Worm (Caenorhabditis elegans) whole organism, L2 larva: ENCODE results near the gene clc-10.

Experiments
- C34F6.9 ChIP-seq: fragments of 150-350 bp; optimal IDR thresholded peaks from 2 replicates; lab custom pipeline; 2014; ENCODE audit warnings: missing biosample characterization, missing genetic modification characterization
- F13H6.1 ChIP-seq: sonication (generic microtip); optimal IDR thresholded peaks from 2 replicates; lab custom pipeline; 2016; ENCODE audit warnings: missing genetic modification characterization, missing compliant biosample characterization
- ZK546.5 ChIP-seq: sonication (generic microtip); optimal IDR thresholded peaks from 2 replicates; lab custom pipeline; 2017; ENCODE audit warnings: missing biosample characterization, missing genetic modification characterization
- alr-1 ChIP-seq: fragments of 150-350 bp; optimal IDR thresholded peaks from 2 replicates; lab custom pipeline; 2014; ENCODE audit warnings: missing biosample characterization, missing genetic modification characterization
- ama-1 ChIP-seq: fragments of 150-350 bp; optimal IDR thresholded peaks from 2 replicates; lab custom pipeline; 2018; ENCODE audit warnings: inconsistent platforms
- blmp-1 ChIP-seq: sonication (generic microtip); optimal IDR thresholded peaks from 2 replicates; lab custom pipeline; 2017; ENCODE audit warnings: missing genetic modification characterization, mild to moderate bottlenecking, missing compliant biosample characterization, antibody characterized with exemption, moderate library complexity; ENCODE audit not compliant: insufficient read depth
- ceh-82 ChIP-seq: fragments of 150-350 bp; optimal IDR thresholded peaks from 2 replicates; lab custom pipeline; 2014; ENCODE audit warnings: missing biosample characterization, missing genetic modification characterization
- crh-2 ChIP-seq: sonication (generic microtip); optimal IDR thresholded peaks from 2 replicates; lab custom pipeline; 2017; ENCODE audit warnings: missing biosample characterization, missing genetic modification characterization
- dmd-4 ChIP-seq: sonication (generic microtip); optimal IDR thresholded peaks from 2 replicates; lab custom pipeline; 2017; ENCODE audit warnings: missing biosample characterization, missing genetic modification characterization
- egl-27 ChIP-seq: sonication (generic microtip); optimal IDR thresholded peaks from 3 replicates; lab custom pipeline; 2017; ENCODE audit warnings: missing biosample characterization, missing genetic modification reagents, missing genetic modification characterization
- fos-1 ChIP-seq: fragments of 150-350 bp; optimal IDR thresholded peaks from 2 replicates; lab custom pipeline; 2014; ENCODE audit warnings: missing biosample characterization, missing genetic modification characterization
- gmeb-1 ChIP-seq: fragments of 150-350 bp; optimal IDR thresholded peaks from 2 replicates; lab custom pipeline; 2014; ENCODE audit warnings: missing biosample characterization, missing genetic modification characterization
- lin-11 ChIP-seq: fragments of 150-350 bp; sonication (generic microtip); optimal IDR thresholded peaks from 2 replicates; lab custom pipeline; 2014; ENCODE audit warnings: missing biosample characterization, missing genetic modification characterization, inconsistent platforms, mixed read lengths
- lin-13 ChIP-seq: fragments of 150-350 bp; optimal IDR thresholded peaks from 2 replicates; lab custom pipeline; 2014; ENCODE audit warnings: missing biosample characterization, missing genetic modification reagents, missing genetic modification characterization
- lin-39 ChIP-seq: fragments of 150-350 bp; optimal IDR thresholded peaks from 2 replicates; lab custom pipeline; 2014; ENCODE audit warnings: missing biosample characterization, missing genetic modification reagents, missing genetic modification characterization
- lsy-2 ChIP-seq, 2 experiments: fragments of 150-350 bp in 1 of 2; sonication (generic microtip) in 1 of 2; optimal IDR thresholded peaks; 2 replicates each; lab custom pipeline; 2014 to 2017; ENCODE audit warnings: missing biosample characterization in 2 of 2, missing genetic modification characterization in 2 of 2
- mab-5 ChIP-seq: fragments of 150-350 bp; optimal IDR thresholded peaks from 2 replicates; lab custom pipeline; 2014; ENCODE audit warnings: missing biosample characterization, missing genetic modification characterization
- mbf-1 ChIP-seq: sonication (generic microtip); optimal IDR thresholded peaks from 2 replicates; lab custom pipeline; 2017; ENCODE audit warnings: missing biosample characterization, missing genetic modification characterization
- mdl-1 ChIP-seq, 2 experiments: fragments of 150-350 bp in 1 of 2; sonication (generic microtip) in 1 of 2; optimal IDR thresholded peaks; 2 replicates each; lab custom pipeline; 2017; ENCODE audit warnings: missing biosample characterization in 2 of 2, missing genetic modification characterization in 2 of 2
- nhr-12 ChIP-seq: fragments of 150-350 bp; optimal IDR thresholded peaks from 2 replicates; lab custom pipeline; 2014; ENCODE audit warnings: missing biosample characterization, missing genetic modification characterization
- nhr-129 ChIP-seq: fragments of 150-350 bp; optimal IDR thresholded peaks from 2 replicates; lab custom pipeline; 2014; ENCODE audit warnings: missing biosample characterization, missing genetic modification characterization
- nhr-21 ChIP-seq: fragments of 150-350 bp; optimal IDR thresholded peaks from 2 replicates; lab custom pipeline; 2014; ENCODE audit warnings: missing biosample characterization, missing genetic modification characterization
- nhr-23 ChIP-seq: fragments of 150-350 bp; optimal IDR thresholded peaks from 2 replicates; lab custom pipeline; 2014; ENCODE audit warnings: missing biosample characterization, missing genetic modification reagents, missing genetic modification characterization
- nhr-237 ChIP-seq: fragments of 150-350 bp; optimal IDR thresholded peaks from 2 replicates; lab custom pipeline; 2014; ENCODE audit warnings: missing biosample characterization, missing genetic modification characterization
- nhr-25 ChIP-seq: fragments of 150-350 bp; sonication (generic microtip); optimal IDR thresholded peaks from 3 replicates; lab custom pipeline; 2014; ENCODE audit warnings: missing biosample characterization, missing genetic modification characterization
- nhr-6 ChIP-seq: fragments of 150-350 bp; optimal IDR thresholded peaks from 2 replicates; lab custom pipeline; 2014; ENCODE audit warnings: missing biosample characterization, missing genetic modification characterization
- nhr-77 ChIP-seq: fragments of 150-350 bp; optimal IDR thresholded peaks from 2 replicates; lab custom pipeline; 2014; ENCODE audit warnings: missing biosample characterization, missing genetic modification characterization
- peb-1 ChIP-seq: fragments of 150-350 bp; optimal IDR thresholded peaks from 2 replicates; lab custom pipeline; 2014; ENCODE audit warnings: missing biosample characterization, missing genetic modification characterization
- skn-1 ChIP-seq: sonication (generic microtip); optimal IDR thresholded peaks from 2 replicates; lab custom pipeline; 2017; ENCODE audit warnings: missing biosample characterization, missing genetic modification characterization
- sma-9 ChIP-seq, 2 experiments: fragments of 150-350 bp in 1 of 2; sonication (generic microtip) in 1 of 2; optimal IDR thresholded peaks; 2 replicates each; lab custom pipeline; 2014 to 2016; ENCODE audit warnings: missing genetic modification characterization in 2 of 2, mild to moderate bottlenecking in 1 of 2, missing biosample characterization in 1 of 2, missing compliant biosample characterization in 1 of 2, missing genetic modification reagents in 1 of 2, moderate library complexity in 1 of 2
- snpc-4 ChIP-seq: fragments of 150-350 bp; optimal IDR thresholded peaks from 2 replicates; lab custom pipeline; 2014; ENCODE audit warnings: missing biosample characterization, missing genetic modification characterization
- unc-55 ChIP-seq: fragments of 150-350 bp; sonication (generic microtip); optimal IDR thresholded peaks from 3 replicates; lab custom pipeline; 2014; ENCODE audit warnings: missing biosample characterization, missing genetic modification reagents, missing genetic modification characterization
- unc-62 ChIP-seq: fragments of 150-350 bp; optimal IDR thresholded peaks from 2 replicates; lab custom pipeline; 2014; ENCODE audit warnings: missing biosample characterization, missing genetic modification reagents, missing genetic modification characterization
- ztf-1 ChIP-seq: fragments of 200-800 bp; sonication (Bioruptor generic); conservative IDR thresholded peaks from 2 replicates; pipeline ENCODE4 v1.3.6; 2022; ENCODE audit warnings: missing genetic modification characterization, missing compliant biosample characterization
- ztf-11 ChIP-seq: sonication (generic microtip); optimal IDR thresholded peaks from 2 replicates; lab custom pipeline; 2017; ENCODE audit warnings: missing biosample characterization, missing genetic modification characterization
- ztf-4 ChIP-seq: fragments of 150-350 bp; optimal IDR thresholded peaks from 2 replicates; lab custom pipeline; 2014; ENCODE audit warnings: missing biosample characterization, missing genetic modification characterization

The clc-10 gene

DNA sequence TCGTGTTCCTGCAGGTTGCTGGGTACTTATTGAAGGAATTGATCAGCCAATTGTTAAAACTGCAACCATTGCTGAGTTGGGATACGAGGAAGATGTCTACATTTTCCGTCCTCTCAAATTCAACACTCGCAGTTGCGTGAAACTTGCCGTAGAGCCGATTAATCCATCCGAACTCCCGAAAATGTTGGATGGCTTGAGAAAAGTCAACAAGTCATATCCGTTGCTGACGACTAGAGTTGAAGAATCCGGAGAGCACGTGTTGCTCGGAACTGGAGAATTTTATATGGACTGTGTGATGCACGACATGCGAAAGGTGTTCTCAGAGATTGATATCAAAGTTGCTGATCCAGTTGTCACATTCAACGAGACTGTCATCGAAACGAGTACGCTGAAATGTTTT is 45.6 kb upstream of the clc-10 start:
- TF ChIP-seq lin-13 (GFP tag; lab: Kevin White, UChicago), result no peak
- no peak for TF ChIP-seq peb-1 (tag; lab: Kevin White, UChicago)
- no peak for TF ChIP-seq lsy-2 (tag; optimal IDR thresholded peaks at IDR 0.05; lab: Kevin White, UChicago)
- no peak for TF ChIP-seq nhr-237 (tag; lab: Kevin White, UChicago)
- TF ChIP-seq dmd-4 (tag; lab: Kevin White, UChicago), result no peak
- no peak for TF ChIP-seq nhr-21 (tag; lab: Kevin White, UChicago)
- TF ChIP-seq mab-5, result no peak
- TF ChIP-seq nhr-77 (tag; lab: Kevin White, UChicago), result no peak
- no peak for TF ChIP-seq gmeb-1 (tag; lab: Kevin White, UChicago)
- no peak for TF ChIP-seq nhr-129 (tag; lab: Kevin White, UChicago)
- TF ChIP-seq mdl-1 (tag; optimal IDR thresholded peaks at IDR 0.05; lab: Kevin White, UChicago), result no peak
- TF ChIP-seq ztf-4, result no peak
- TF ChIP-seq crh-2 (tag; lab: Kevin White, UChicago), result no peak
- TF ChIP-seq nhr-6 (tag; lab: Kevin White, UChicago), result no peak
- TF ChIP-seq ama-1 (lab: Kevin White, UChicago), result no peak
- TF ChIP-seq skn-1 (tag; lab: Kevin White, UChicago), result no peak
- no peak for TF ChIP-seq fos-1 (tag; lab: Kevin White, UChicago)

DNA sequence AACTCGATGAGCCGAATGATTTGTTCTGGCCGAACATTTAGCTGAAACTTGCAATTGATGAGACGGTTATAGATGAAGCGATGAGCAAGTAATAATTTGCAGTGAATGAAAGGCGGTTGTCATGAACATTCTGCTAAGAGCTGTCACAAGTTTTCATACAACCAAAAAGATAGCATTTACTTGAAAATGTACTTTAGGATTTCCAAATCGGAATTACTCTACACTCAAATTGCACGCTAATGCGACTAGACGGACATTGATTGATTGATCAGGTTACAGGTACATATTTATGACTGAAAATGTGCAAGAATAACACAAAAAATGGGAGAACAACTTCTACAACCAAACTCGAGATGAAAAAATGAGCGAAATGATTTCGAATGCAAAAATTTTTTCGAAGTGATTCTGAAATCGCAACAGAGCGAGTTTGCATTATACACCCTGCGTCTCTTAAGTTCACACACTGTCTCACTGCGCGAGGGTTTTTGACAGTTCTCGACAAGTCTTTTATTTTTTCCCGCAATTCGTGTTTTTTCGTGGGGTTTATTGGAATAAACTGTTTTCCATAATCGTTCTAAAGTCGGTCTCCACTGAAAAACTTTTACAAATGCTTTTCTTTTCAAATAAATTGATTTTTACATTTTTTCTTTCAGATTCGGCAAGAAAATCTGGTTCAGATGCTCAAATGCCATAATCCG is 37.2 kb upstream of the clc-10 start, which contains the start of the genes npp-10 and cyk-3:
npp-10 (minus strand) TSS at position 51 of the 698 bp plus-strand sequence.
cyk-3 (plus strand) TSS at position 648 of the 698 bp plus-strand sequence.
- TF ChIP-seq nhr-129 (tag; lab: Kevin White, UChicago), result peak; percentile 61
- no peak for TF ChIP-seq unc-62 (GFP tag; lab: Kevin White, UChicago)
- no peak for TF ChIP-seq lin-39 (tag; lab: Kevin White, UChicago)
- no peak for TF ChIP-seq snpc-4 (tag; lab: Kevin White, UChicago)
- peak; percentile 6 for TF ChIP-seq mab-5
- TF ChIP-seq C34F6.9 (tag; lab: Kevin White, UChicago), result peak; percentile 77
- no peak for TF ChIP-seq skn-1 (tag; lab: Kevin White, UChicago)
- no peak for TF ChIP-seq ama-1 (lab: Kevin White, UChicago)
- TF ChIP-seq ztf-4, result no peak
- peak in 1 of 2 experiments; percentile 10 for TF ChIP-seq lsy-2 (tag; optimal IDR thresholded peaks at IDR 0.05; lab: Kevin White, UChicago)
- no peak for TF ChIP-seq alr-1
- no peak for TF ChIP-seq egl-27 (tag; lab: Kevin White, UChicago)
- no peak for TF ChIP-seq nhr-12 (tag; lab: Kevin White, UChicago)
- no peak for TF ChIP-seq ceh-82 (tag; lab: Kevin White, UChicago)
- no peak for TF ChIP-seq nhr-237 (tag; lab: Kevin White, UChicago)
- no peak for TF ChIP-seq dmd-4 (tag; lab: Kevin White, UChicago)
- TF ChIP-seq nhr-23 (tag; lab: Kevin White, UChicago), result no peak
- TF ChIP-seq mbf-1 (tag; lab: Kevin White, UChicago), result no peak
- no peak for TF ChIP-seq ztf-1
- TF ChIP-seq blmp-1 (tag; lab: Kevin White, UChicago), result no peak
- peak; percentile 0 for TF ChIP-seq lin-11 (tag; lab: Kevin White, UChicago)
- no peak for TF ChIP-seq nhr-25 (tag; lab: Kevin White, UChicago)
- TF ChIP-seq mdl-1 (tag; optimal IDR thresholded peaks at IDR 0.05; lab: Kevin White, UChicago), result no peak
- TF ChIP-seq peb-1 (tag; lab: Kevin White, UChicago), result no peak
- TF ChIP-seq crh-2 (tag; lab: Kevin White, UChicago), result no peak
- TF ChIP-seq nhr-21 (tag; lab: Kevin White, UChicago), result peak; percentile 2
- TF ChIP-seq F13H6.1, result no peak
- TF ChIP-seq unc-55 (GFP tag; lab: Kevin White, UChicago), result no peak
- no peak for TF ChIP-seq ztf-11
- TF ChIP-seq nhr-77 (tag; lab: Kevin White, UChicago), result no peak
- TF ChIP-seq ZK546.5 (tag; lab: Kevin White, UChicago), result no peak

DNA sequence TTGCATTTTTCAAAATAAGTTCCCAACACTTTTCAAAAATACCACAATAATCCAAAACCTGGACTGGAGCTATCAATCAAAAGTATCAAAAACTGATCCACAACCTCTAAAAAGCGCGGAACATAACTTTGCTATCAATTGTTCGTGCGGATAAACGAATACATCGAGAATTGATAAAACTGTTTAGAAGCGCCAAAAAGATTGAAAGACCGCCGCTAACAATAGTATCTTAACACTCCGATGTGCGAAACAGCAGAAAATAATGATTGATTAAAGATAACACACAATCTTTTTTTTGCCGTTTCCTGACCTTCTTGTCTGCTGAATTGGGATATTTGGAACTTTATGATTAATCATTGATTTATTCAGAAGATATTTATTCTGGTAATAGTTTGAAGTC is 28.4 kb upstream of the clc-10 start, which contains the start of gene tbx-7:
tbx-7 (minus strand) TSS at position 101 of the 400 bp plus-strand sequence.
- TF ChIP-seq egl-27 (tag; lab: Kevin White, UChicago), result no peak
- no peak for TF ChIP-seq ztf-1
- no peak for TF ChIP-seq sma-9 (GFP tag; optimal IDR thresholded peaks at IDR 0.05; lab: Kevin White, UChicago)
- no peak for TF ChIP-seq sma-9 (tag; optimal IDR thresholded peaks at IDR 0.05; lab: Kevin White, UChicago)
- TF ChIP-seq, all 48 proteins: peak for 0
